Fruit fly (Drosophila melanogaster): Measurements from ENCODE around the gene Moca-cyp.

- TF ChIP-seq fd59A (GFP tag; optimal IDR thresholded peaks at IDR 0.05), result no peak
- no peak for TF ChIP-seq pdm3 (GFP tag; optimal IDR thresholded peaks at IDR 0.05)
- no peak for TF ChIP-seq CG16779 (tag; optimal IDR thresholded peaks at IDR 0.05)
- TF ChIP-seq svp (GFP tag), result no peak
- no peak for TF ChIP-seq CG6854 (GFP tag; optimal IDR thresholded peaks at IDR 0.05)
- no peak for TF ChIP-seq Sox102F (GFP tag; optimal IDR thresholded peaks at IDR 0.05)
- no peak for TF ChIP-seq salr (GFP tag; optimal IDR thresholded peaks at IDR 0.05)
Measured at dm6 chr3R:28304505-28304904, 35.6 kb upstream of the Moca-cyp start, which contains the start of gene CG12516.
